Fruit fly (Drosophila melanogaster) whole organism, adult: ENCODE results near the gene Dab.
A peak's percentile ranks its signal among the peaks of the same experiment; 100 is the strongest.

Source experiments
- CG11617 ChIP-seq: fragments of 200-800 bp; sonication (Bioruptor generic); optimal IDR thresholded peaks from 2 replicates; lab custom pipeline; 2017; ENCODE audit warnings: mild to moderate bottlenecking, missing biosample characterization, missing genetic modification reagents, missing genetic modification characterization
- CG12768 ChIP-seq: fragments of 200-800 bp; sonication (Bioruptor generic); optimal IDR thresholded peaks from 2 replicates; lab custom pipeline; 2017; ENCODE audit warnings: missing biosample characterization, missing genetic modification characterization, mild to moderate bottlenecking, moderate library complexity, missing genetic modification reagents
- CG14711 ChIP-seq: fragments of 200-800 bp; sonication (Bioruptor generic); optimal IDR thresholded peaks from 2 replicates; lab custom pipeline; 2018; ENCODE audit warnings: missing biosample characterization, mild to moderate bottlenecking, missing genetic modification characterization, moderate library complexity
- CG1620 ChIP-seq: fragments of 200-800 bp; sonication (Bioruptor generic); optimal IDR thresholded peaks from 2 replicates; lab custom pipeline; 2016; ENCODE audit warnings: missing biosample characterization, missing genetic modification characterization
- CG33017 ChIP-seq: fragments of 200-800 bp; sonication (Bioruptor generic); optimal IDR thresholded peaks from 2 replicates; lab custom pipeline; 2018; ENCODE audit warnings: missing biosample characterization, mild to moderate bottlenecking, missing genetic modification characterization, moderate library complexity
- CG5204 ChIP-seq: fragments of 200-800 bp; sonication (Bioruptor generic); optimal IDR thresholded peaks from 2 replicates; lab custom pipeline; 2016; ENCODE audit warnings: missing biosample characterization, missing genetic modification characterization
- CG7045 ChIP-seq: fragments of 200-800 bp; sonication (Bioruptor generic); optimal IDR thresholded peaks from 2 replicates; lab custom pipeline; 2017; ENCODE audit warnings: missing biosample characterization, mild to moderate bottlenecking, missing genetic modification characterization
- CG7101 ChIP-seq: fragments of 200-800 bp; sonication (Bioruptor generic); optimal IDR thresholded peaks from 2 replicates; lab custom pipeline; 2018; ENCODE audit warnings: missing biosample characterization, mild to moderate bottlenecking, missing genetic modification characterization, moderate library complexity
- Clk ChIP-seq: fragments of 200-800 bp; sonication (Bioruptor generic); optimal IDR thresholded peaks from 2 replicates; lab custom pipeline; 2017; ENCODE audit warnings: missing biosample characterization, missing genetic modification characterization
- Crg-1 ChIP-seq: fragments of 200-800 bp; sonication (Bioruptor generic); optimal IDR thresholded peaks from 2 replicates; lab custom pipeline; 2016; ENCODE audit warnings: missing biosample characterization, missing genetic modification characterization
- Hr96 ChIP-seq: fragments of 200-800 bp; sonication (Bioruptor generic); optimal IDR thresholded peaks from 2 replicates; lab custom pipeline; 2016; ENCODE audit warnings: missing biosample characterization, missing genetic modification characterization
- Mnt ChIP-seq: fragments of 200-800 bp; sonication (Bioruptor generic); optimal IDR thresholded peaks from 2 replicates; lab custom pipeline; 2016; ENCODE audit warnings: missing biosample characterization, mild to moderate bottlenecking, missing genetic modification characterization
- bab1 ChIP-seq: fragments of 200-800 bp; sonication (Bioruptor generic); optimal IDR thresholded peaks from 3 replicates; lab custom pipeline; 2019; ENCODE audit warnings: missing biosample characterization, mild to moderate bottlenecking, missing genetic modification characterization, moderate library complexity
- cic ChIP-seq: fragments of 200-800 bp; sonication (Bioruptor generic); optimal IDR thresholded peaks from 2 replicates; lab custom pipeline; 2017; ENCODE audit warnings: missing biosample characterization, mild to moderate bottlenecking, missing genetic modification characterization, moderate library complexity
- cnc ChIP-seq, 2 experiments: fragments of >200 bp; optimal IDR thresholded peaks; 2 replicates each; lab custom pipeline; 2017
- kay ChIP-seq: fragments of 200-800 bp; sonication (Bioruptor generic); peaks from one replicate; lab custom pipeline; 2016; ENCODE audit warnings: missing biosample characterization, missing genetic modification characterization, borderline replicate concordance
- ovo ChIP-seq: fragments of 200-800 bp; sonication (Bioruptor generic); optimal IDR thresholded peaks from 2 replicates; lab custom pipeline; 2016; ENCODE audit warnings: missing biosample characterization, missing genetic modification characterization
- pad ChIP-seq: fragments of 200-800 bp; sonication (Bioruptor generic); optimal IDR thresholded peaks from 3 replicates; lab custom pipeline; 2017; ENCODE audit warnings: missing biosample characterization, missing genetic modification characterization, mild to moderate bottlenecking, moderate library complexity, missing genetic modification reagents
- tj ChIP-seq: fragments of 200-800 bp; sonication (Bioruptor generic); optimal IDR thresholded peaks from 3 replicates; lab custom pipeline; 2017; ENCODE audit warnings: missing biosample characterization, mild to moderate bottlenecking, missing genetic modification characterization, moderate library complexity
- toe ChIP-seq: fragments of 200-800 bp; sonication (Bioruptor generic); optimal IDR thresholded peaks from 2 replicates; lab custom pipeline; 2016; ENCODE audit warnings: missing biosample characterization, missing genetic modification characterization

Gene Dab

DNA sequence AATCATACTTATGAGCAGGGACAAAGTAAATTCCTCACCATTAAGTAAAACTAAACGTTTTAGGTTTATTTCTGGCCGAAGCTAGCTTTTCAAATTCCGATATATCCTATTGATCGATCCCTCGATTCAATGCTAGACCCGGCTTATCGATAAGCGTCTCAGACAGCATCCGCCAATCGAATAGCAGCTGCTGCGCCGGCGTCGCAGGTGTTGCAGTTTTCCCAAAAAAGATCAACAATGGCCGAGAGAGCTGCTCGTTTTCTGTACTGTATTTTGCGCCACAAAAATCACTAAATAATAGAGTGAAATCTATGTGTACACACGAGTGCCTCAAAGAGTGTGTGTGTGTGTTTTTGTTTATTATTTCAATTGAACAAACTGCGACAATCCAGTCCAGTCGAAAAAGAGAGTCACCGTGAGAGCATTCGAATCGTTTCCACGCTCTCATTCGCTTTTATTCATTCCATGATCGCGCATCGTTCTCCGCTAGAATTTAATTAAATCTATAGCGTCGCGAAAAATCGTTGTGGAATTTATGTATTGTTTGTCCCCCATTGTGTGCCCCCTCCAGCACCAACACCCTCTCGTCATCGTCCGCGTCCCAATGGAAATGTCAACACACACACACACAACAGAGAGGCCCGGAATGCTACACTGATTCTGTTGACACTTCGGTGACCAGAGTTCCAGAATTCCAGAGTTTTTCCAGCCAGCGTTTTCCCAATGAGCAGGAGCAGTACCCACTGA lies 1.7 kb downstream of the Dab start:
- no peak for TF ChIP-seq CG5204 (GFP tag; lab: Kevin White, UChicago)
- no peak for TF ChIP-seq Crg-1 (GFP tag; lab: Kevin White, UChicago)
- TF ChIP-seq Hr96: no peak
- no peak for TF ChIP-seq CG14711 (tag; lab: Kevin White, UChicago)
- no peak for TF ChIP-seq Mnt (GFP tag; lab: Kevin White, UChicago)
- TF ChIP-seq pad: peak; percentile 23
- TF ChIP-seq CG33017: no peak
- no peak for TF ChIP-seq CG12768
- peak; percentile 12 for TF ChIP-seq bab1
- no peak for TF ChIP-seq CG1620 (GFP tag; lab: Kevin White, UChicago)
- TF ChIP-seq CG7101: no peak
- peak; percentile 4 for TF ChIP-seq ovo (GFP tag; lab: Kevin White, UChicago)
- no peak for TF ChIP-seq CG11617
- no peak for TF ChIP-seq toe (GFP tag; lab: Kevin White, UChicago)
- TF ChIP-seq Clk: no peak
- TF ChIP-seq CG7045 (GFP tag; lab: Kevin White, UChicago): no peak
- TF ChIP-seq cic: peak; percentile 31
- TF ChIP-seq tj (GFP tag; lab: Kevin White, UChicago): no peak
- no peak for TF ChIP-seq cnc (optimal IDR thresholded peaks at IDR 0.05; lab: Kevin White, UChicago)
- no peak for TF ChIP-seq kay (GFP tag; lab: Kevin White, UChicago)

DNA sequence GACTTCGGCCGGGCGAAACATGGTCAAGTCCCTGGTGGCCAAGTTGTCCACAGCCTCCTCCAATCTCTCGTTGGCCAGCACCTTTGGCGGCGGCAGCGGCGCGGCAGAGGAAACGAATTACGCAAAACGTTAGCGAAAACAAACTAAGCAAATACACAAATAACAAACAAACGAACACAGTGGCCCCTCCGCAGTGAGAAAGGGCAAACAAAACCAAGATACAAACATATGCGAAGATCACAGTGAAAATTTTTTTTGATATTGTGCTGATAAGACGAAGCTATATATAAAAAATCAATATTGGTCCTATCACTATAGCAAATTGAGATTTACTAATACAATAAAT lies 2.2 kb downstream of the Dab start:
- peak; percentile 83 for TF ChIP-seq CG12768
- TF ChIP-seq CG11617: peak; percentile 49
- no peak for TF ChIP-seq cnc (optimal IDR thresholded peaks at IDR 0.05; lab: Kevin White, UChicago)
- TF ChIP-seq CG33017: no peak
- peak; percentile 8 for TF ChIP-seq pad
- TF ChIP-seq Hr96: no peak
- no peak for TF ChIP-seq ovo (GFP tag; lab: Kevin White, UChicago)
- no peak for TF ChIP-seq tj (GFP tag; lab: Kevin White, UChicago)
- TF ChIP-seq toe (GFP tag; lab: Kevin White, UChicago): no peak
- TF ChIP-seq CG1620 (GFP tag; lab: Kevin White, UChicago): peak; percentile 5
- no peak for TF ChIP-seq cic
- TF ChIP-seq CG14711 (tag; lab: Kevin White, UChicago): peak; percentile 29
- peak; percentile 36 for TF ChIP-seq CG7045 (GFP tag; lab: Kevin White, UChicago)
- peak; percentile 38 for TF ChIP-seq CG7101
- peak; percentile 6 for TF ChIP-seq Mnt (GFP tag; lab: Kevin White, UChicago)
- TF ChIP-seq kay (GFP tag; lab: Kevin White, UChicago): no peak
- no peak for TF ChIP-seq CG5204 (GFP tag; lab: Kevin White, UChicago)
- TF ChIP-seq Crg-1 (GFP tag; lab: Kevin White, UChicago): peak; percentile 43
- no peak for TF ChIP-seq bab1
- TF ChIP-seq Clk: peak; percentile 29

DNA sequence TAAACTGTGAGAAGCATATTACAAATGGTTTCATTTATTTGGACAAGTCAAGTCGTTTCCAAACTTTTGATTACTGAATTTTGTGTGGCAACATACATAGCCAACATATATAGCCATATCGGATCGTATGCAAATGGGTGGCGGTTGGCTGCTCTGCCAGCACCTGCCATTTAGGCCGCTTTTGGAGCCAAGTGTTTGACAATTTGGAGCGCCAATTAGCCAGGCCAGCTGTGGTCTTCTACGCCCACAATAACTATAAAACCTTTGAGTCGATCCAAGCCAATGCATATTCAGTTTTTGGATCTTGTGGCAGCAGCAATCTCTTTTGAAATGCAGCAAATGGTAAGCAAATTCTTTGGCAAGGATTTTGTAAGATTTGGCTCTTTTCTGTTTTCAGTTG lies 12.6 kb downstream of the Dab start, which contains the start of gene CG13031:
Gene CG13031, plus strand, starts transcription at position 301 of the 400 bp plus-strand sequence.
- TF ChIP-seq toe (GFP tag; lab: Kevin White, UChicago) (no peak), CG14711 (tag; lab: Kevin White, UChicago) (no peak), CG33017 (no peak), Clk (no peak), CG5204 (GFP tag; lab: Kevin White, UChicago) (no peak), cic (no peak), Mnt (GFP tag; lab: Kevin White, UChicago) (no peak), Hr96 (no peak), bab1 (no peak), CG7101 (no peak), Crg-1 (GFP tag; lab: Kevin White, UChicago) (no peak), kay (GFP tag; lab: Kevin White, UChicago) (no peak), cnc (optimal IDR thresholded peaks at IDR 0.05; lab: Kevin White, UChicago) (no peak), pad (no peak), CG1620 (GFP tag; lab: Kevin White, UChicago) (no peak), ovo (GFP tag; lab: Kevin White, UChicago) (no peak)

DNA sequence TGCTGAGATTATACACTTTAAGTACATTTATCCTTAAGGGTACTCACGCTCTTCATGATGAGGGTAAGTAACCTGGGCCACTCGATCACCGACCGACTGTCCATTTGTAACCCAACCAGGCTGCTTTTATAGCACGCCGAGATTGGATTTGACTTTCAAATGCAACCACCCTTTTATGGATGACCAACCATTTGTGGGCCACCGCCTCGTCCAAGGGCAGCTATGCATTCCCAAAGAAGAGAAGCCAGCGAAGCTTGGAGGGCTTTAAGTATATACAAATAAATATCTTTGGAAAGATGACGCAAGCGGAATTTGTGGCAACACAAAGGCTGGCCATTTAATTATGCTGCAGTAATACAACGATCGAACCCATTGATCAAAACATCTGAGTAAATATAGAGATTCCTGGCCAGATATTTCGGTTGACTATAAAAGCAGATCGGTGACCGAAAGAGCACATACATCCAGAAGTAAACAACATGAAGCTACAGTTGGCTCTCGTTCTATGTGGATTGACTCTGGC lies 14.2 kb downstream of the Dab start, which contains the start of the genes CG13026 and PGRP-SB2:
Gene CG13026, minus strand, starts transcription at position 101 of the 523 bp plus-strand sequence.
Gene PGRP-SB2, plus strand, starts transcription at position 473 of the 523 bp plus-strand sequence.
- TF ChIP-seq pad: no peak
- TF ChIP-seq CG7045 (GFP tag; lab: Kevin White, UChicago): no peak
- TF ChIP-seq Hr96: no peak
- TF ChIP-seq toe (GFP tag; lab: Kevin White, UChicago): no peak
- TF ChIP-seq CG12768: no peak
- TF ChIP-seq cic: no peak
- no peak for TF ChIP-seq Clk
- no peak for TF ChIP-seq CG14711 (tag; lab: Kevin White, UChicago)
- TF ChIP-seq bab1: no peak
- no peak for TF ChIP-seq CG11617
- no peak for TF ChIP-seq Mnt (GFP tag; lab: Kevin White, UChicago)
- no peak for TF ChIP-seq kay (GFP tag; lab: Kevin White, UChicago)
- no peak for TF ChIP-seq CG7101
- TF ChIP-seq CG1620 (GFP tag; lab: Kevin White, UChicago): no peak
- no peak for TF ChIP-seq cnc (optimal IDR thresholded peaks at IDR 0.05; lab: Kevin White, UChicago)
- no peak for TF ChIP-seq CG5204 (GFP tag; lab: Kevin White, UChicago)
- no peak for TF ChIP-seq tj (GFP tag; lab: Kevin White, UChicago)

DNA sequence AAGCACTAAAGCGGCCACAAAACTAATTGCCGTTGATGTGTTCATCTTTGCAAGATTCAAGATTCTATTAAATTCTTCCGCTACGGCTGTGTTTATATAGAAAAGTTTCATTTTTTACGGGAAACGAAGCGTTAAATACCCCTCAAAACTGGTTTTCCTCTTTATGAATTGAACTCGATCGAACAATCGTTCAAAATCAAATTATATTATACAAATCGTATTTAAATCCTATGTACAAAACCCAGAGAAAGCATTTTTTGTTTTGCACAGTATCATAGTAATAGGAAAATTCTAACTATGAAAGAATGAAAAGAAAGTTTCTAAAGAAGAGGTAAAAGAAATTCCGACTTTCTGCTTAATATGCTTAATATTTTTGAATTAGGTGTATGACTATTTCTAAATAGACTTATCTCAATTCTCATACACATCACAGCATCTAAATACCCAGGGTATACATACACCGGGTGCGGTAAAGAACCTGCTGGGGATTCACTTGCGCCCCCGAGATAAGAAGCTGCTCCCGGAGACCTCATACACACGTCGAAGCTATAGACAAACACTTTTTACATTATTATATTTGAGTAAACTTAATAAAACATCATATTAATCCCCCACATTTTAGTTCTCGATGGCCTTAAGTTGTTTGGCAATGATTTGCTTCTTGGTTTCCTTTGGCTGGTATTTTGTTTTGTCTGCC lies 16.2 kb downstream of the Dab start, which contains the start of gene PGRP-SB1:
Gene PGRP-SB1, minus strand, starts transcription at position 51 of the 697 bp plus-strand sequence.
- TF ChIP-seq Hr96 (no peak), pad (no peak), bab1 (no peak), CG1620 (GFP tag; lab: Kevin White, UChicago) (no peak), CG14711 (tag; lab: Kevin White, UChicago) (no peak), CG7045 (GFP tag; lab: Kevin White, UChicago) (no peak), kay (GFP tag; lab: Kevin White, UChicago) (no peak), CG7101 (no peak), ovo (GFP tag; lab: Kevin White, UChicago) (no peak), CG12768 (no peak)
